Worm (Caenorhabditis elegans) whole organism, midembryonic: ENCODE results near the gene ZK1010.10.

Source experiments
- cog-1 ChIP-seq: sonication (generic microtip); optimal IDR thresholded peaks from 2 replicates; lab custom pipeline; 2016; ENCODE audit warnings: missing genetic modification characterization, missing compliant biosample characterization
- flt-1 ChIP-seq: fragments of 200-800 bp; sonication (Bioruptor generic); IDR thresholded peaks from 2 replicates; pipeline ENCODE4 v1.3.6; 2022; ENCODE audit warnings: missing genetic modification characterization, missing compliant biosample characterization
- ztf-23 ChIP-seq: fragments of 200-800 bp; sonication (Bioruptor generic); IDR thresholded peaks from 2 replicates; pipeline ENCODE4 v1.3.6; 2022; ENCODE audit warnings: missing genetic modification reagents, missing genetic modification characterization, missing compliant biosample characterization

- TF ChIP-seq cog-1 (tag; lab: Kevin White, UChicago) (no peak), ztf-23 (GFP tag; lab: Robert Waterston, UW) (no peak), flt-1 (GFP tag; lab: Robert Waterston, UW) (no peak)
These were observed 29.8 kb upstream of the ZK1010.10 start, which contains the start of gene bckd-1A for ce11 chrIII:12972398-12972797.
